Fruit fly (Drosophila melanogaster): Measurements from ENCODE around the gene Arfrp1.

Gene Arfrp1

DNA sequence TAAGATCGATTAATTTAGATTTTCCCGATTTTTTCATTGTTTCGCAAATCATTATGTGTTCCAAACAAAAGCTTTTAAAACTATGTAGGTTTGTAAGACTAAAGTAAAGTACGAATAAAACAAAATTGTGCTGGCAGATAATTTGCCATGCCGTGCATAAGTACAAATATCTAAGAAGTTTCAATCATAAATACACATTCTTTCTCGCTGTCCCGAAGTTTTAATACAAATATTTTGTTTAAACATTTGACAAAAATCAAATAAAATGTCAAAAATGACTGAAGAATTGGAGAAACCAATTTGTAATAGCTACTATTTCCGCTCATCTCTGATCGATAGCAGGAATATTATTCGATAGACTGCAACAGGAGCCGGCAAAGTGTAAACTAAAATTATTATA lies 24.3 kb upstream of the Arfrp1 start, which contains the start of gene APC4 (continued):
- TF ChIP-seq CG8290 (GFP tag; optimal IDR thresholded peaks at IDR 0.05) (peak; percentile 17), CG8290 (tag; optimal IDR thresholded peaks at IDR 0.05) (no peak), dysf (GFP tag; IDR thresholded peaks at IDR 0.05) (no peak), CG17186 (GFP tag; optimal IDR thresholded peaks at IDR 0.05) (no peak), jigr1 (GFP tag; IDR thresholded peaks at IDR 0.05) (no peak), Stat92E (GFP tag; optimal IDR thresholded peaks at IDR 0.05) (no peak), CG14710 (tag; optimal IDR thresholded peaks at IDR 0.05) (peak; percentile 52), CG10274 (GFP tag; optimal IDR thresholded peaks at IDR 0.05) (no peak), CG7786 (GFP tag; optimal IDR thresholded peaks at IDR 0.05) (peak; percentile 9), CG14441 (GFP tag; IDR thresholded peaks at IDR 0.05) (no peak), sens (GFP tag) (peak; percentile 89), Ssrp (tag; optimal IDR thresholded peaks at IDR 0.05) (peak; percentile 37), repo (GFP tag; optimal IDR thresholded peaks at IDR 0.05) (no peak), tin (GFP tag; optimal IDR thresholded peaks at IDR 0.05) (peak; percentile 25), lmd (GFP tag; IDR thresholded peaks at IDR 0.05) (no peak), BEAF-32 (GFP tag; optimal IDR thresholded peaks at IDR 0.05) (peak; percentile 47), Dref (GFP tag; IDR thresholded peaks at IDR 0.05) (peak; percentile 49), hbn (GFP tag; IDR thresholded peaks at IDR 0.05; ENCODE audit: partially characterized antibody) (no peak), tna (GFP tag; IDR thresholded peaks at IDR 0.05; ENCODE audit: partially characterized antibody) (no peak), Ravus (GFP tag; IDR thresholded peaks at IDR 0.05) (no peak), CG1647 (GFP tag; optimal IDR thresholded peaks at IDR 0.05) (no peak), CG30020 (tag; optimal IDR thresholded peaks at IDR 0.05) (peak; percentile 28), CG10209 (GFP tag; optimal IDR thresholded peaks at IDR 0.05) (peak; percentile 9), CG3281 (GFP tag; optimal IDR thresholded peaks at IDR 0.05) (peak; percentile 26), CG3065 (GFP tag; optimal IDR thresholded peaks at IDR 0.05) (no peak), chif (GFP tag; optimal IDR thresholded peaks at IDR 0.05) (peak in 1 of 2 experiments; percentile 34), CG13775 (GFP tag; optimal IDR thresholded peaks at IDR 0.05) (peak; percentile 9), CG13894 (tag; optimal IDR thresholded peaks at IDR 0.05) (no peak), danr (GFP tag; IDR thresholded peaks at IDR 0.05) (no peak), Pdp1 (GFP tag; optimal IDR thresholded peaks at IDR 0.05) (peak in 1 of 2 experiments; percentile 21), CG8281 (tag; optimal IDR thresholded peaks at IDR 0.05) (no peak), odd (GFP tag; optimal IDR thresholded peaks at IDR 0.05) (peak; percentile 14), eyg (GFP tag; optimal IDR thresholded peaks at IDR 0.05) (no peak), CG33213 (GFP tag; optimal IDR thresholded peaks at IDR 0.05) (no peak), Sry-β (GFP tag; optimal IDR thresholded peaks at IDR 0.05) (peak; percentile 94), Med (GFP tag) (peak; percentile 68), Hsf (GFP tag; optimal IDR thresholded peaks at IDR 0.05) (peak; percentile 37), Trl (optimal IDR thresholded peaks at IDR 0.05) (no peak), Trl (GFP tag; optimal IDR thresholded peaks at IDR 0.05) (no peak), ERR (GFP tag; optimal IDR thresholded peaks at IDR 0.05) (no peak), CG11504 (tag; optimal IDR thresholded peaks at IDR 0.05) (no peak), ab (GFP tag; optimal IDR thresholded peaks at IDR 0.05) (no peak), CG12104 (GFP tag; optimal IDR thresholded peaks at IDR 0.05) (no peak), CG11696 (GFP tag; IDR thresholded peaks at IDR 0.05) (no peak), CG6813 (GFP tag; optimal IDR thresholded peaks at IDR 0.05) (no peak), CG10267 (tag; optimal IDR thresholded peaks at IDR 0.05) (peak; percentile 33), bcd (GFP tag; optimal IDR thresholded peaks at IDR 0.05) (no peak), Dp (GFP tag; optimal IDR thresholded peaks at IDR 0.05) (peak; percentile 1), dmrt99B (tag; optimal IDR thresholded peaks at IDR 0.05) (no peak), sisA (GFP tag; IDR thresholded peaks at IDR 0.05) (no peak), CG13123 (GFP tag; optimal IDR thresholded peaks at IDR 0.05) (no peak), CG7357 (GFP tag; IDR thresholded peaks at IDR 0.05) (no peak)

Data from whole organism, embryonic.